Worm (Caenorhabditis elegans): ENCODE data around the gene mup-2.

- TF ChIP-seq ama-1 (optimal IDR thresholded peaks at IDR 0.05) (no peak), lsy-2 (tag; optimal IDR thresholded peaks at IDR 0.05) (no peak), egl-27 (tag; optimal IDR thresholded peaks at IDR 0.05) (no peak), dmd-4 (tag; optimal IDR thresholded peaks at IDR 0.05) (no peak), lin-11 (tag; optimal IDR thresholded peaks at IDR 0.05) (no peak), snpc-4 (tag; optimal IDR thresholded peaks at IDR 0.05) (no peak), elt-1 (tag; optimal IDR thresholded peaks at IDR 0.05) (no peak), nhr-11 (tag; optimal IDR thresholded peaks at IDR 0.05) (no peak), zag-1 (tag; optimal IDR thresholded peaks at IDR 0.05) (no peak)
Observed at ce11 chrX:6388639-6389038, 21.4 kb downstream of the mup-2 start.
